Fruit fly (Drosophila melanogaster) whole organism, embryonic: ENCODE results near the gene Rtnl2.

Experiments used
- Antp ChIP-seq: fragments of 200-800 bp; sonication (Bioruptor generic); optimal IDR thresholded peaks from 3 replicates; lab custom pipeline; 2016; ENCODE audit warnings: missing biosample characterization, missing genetic modification characterization
- CG10209 ChIP-seq: fragments of 200-800 bp; sonication (Bioruptor generic); optimal IDR thresholded peaks from 3 replicates; lab custom pipeline; 2017; ENCODE audit warnings: missing biosample characterization, mild to moderate bottlenecking, missing genetic modification characterization, missing genetic modification reagents
- CG10565 ChIP-seq: fragments of 200-800 bp; sonication (Bioruptor generic); optimal IDR thresholded peaks from 3 replicates; lab custom pipeline; 2016; ENCODE audit warnings: missing biosample characterization, mild to moderate bottlenecking, missing genetic modification characterization
- CG10979 ChIP-seq: fragments of 200-800 bp; sonication (Bioruptor generic); optimal IDR thresholded peaks from 2 replicates; lab custom pipeline; 2018; ENCODE audit warnings: missing biosample characterization, mild to moderate bottlenecking, missing genetic modification characterization, moderate library complexity
- CG11093 ChIP-seq: fragments of 200-800 bp; sonication (Bioruptor generic); IDR thresholded peaks from 3 replicates; pipeline ENCODE4 v1.3.6; 2022; ENCODE audit warnings: missing biosample characterization, missing genetic modification characterization
- CG1233 ChIP-seq: fragments of 200-800 bp; sonication (Bioruptor generic); optimal IDR thresholded peaks from 4 replicates; lab custom pipeline; 2018; ENCODE audit warnings: missing biosample characterization, mild to moderate bottlenecking, missing genetic modification characterization
- CG14441 ChIP-seq: fragments of 200-800 bp; sonication (Bioruptor generic); IDR thresholded peaks from 2 replicates; pipeline ENCODE4 v1.3.6; 2022; ENCODE audit warnings: missing biosample characterization, missing genetic modification characterization
- CG1529 ChIP-seq: fragments of 200-800 bp; sonication (Bioruptor generic); optimal IDR thresholded peaks from 3 replicates; lab custom pipeline; 2018; ENCODE audit warnings: missing biosample characterization, missing genetic modification characterization
- CG17359 ChIP-seq: fragments of 200-800 bp; sonication (Bioruptor generic); optimal IDR thresholded peaks from 3 replicates; lab custom pipeline; 2018; ENCODE audit warnings: missing biosample characterization, mild to moderate bottlenecking, missing genetic modification characterization, moderate library complexity
- CG18599 ChIP-seq: fragments of 200-800 bp; sonication (Bioruptor generic); optimal IDR thresholded peaks from 3 replicates; lab custom pipeline; 2017; ENCODE audit warnings: missing biosample characterization, missing genetic modification characterization, mild to moderate bottlenecking, moderate library complexity, missing genetic modification reagents
- CG2120 ChIP-seq: fragments of 200-800 bp; sonication (Bioruptor generic); optimal IDR thresholded peaks from 3 replicates; lab custom pipeline; 2016; ENCODE audit warnings: missing biosample characterization, missing genetic modification characterization
- CG30403 ChIP-seq: fragments of 200-800 bp; sonication (Bioruptor generic); optimal IDR thresholded peaks from 3 replicates; lab custom pipeline; 2016; ENCODE audit warnings: missing biosample characterization, missing genetic modification characterization
- CG31441 ChIP-seq: fragments of 200-800 bp; sonication (Bioruptor generic); IDR thresholded peaks from 2 replicates; pipeline ENCODE4 v1.3.6; 2022; ENCODE audit warnings: missing biosample characterization, missing genetic modification characterization
- CG4328 ChIP-seq: fragments of 200-800 bp; sonication (Bioruptor generic); optimal IDR thresholded peaks from 3 replicates; lab custom pipeline; 2017; ENCODE audit warnings: missing biosample characterization, missing genetic modification reagents, missing genetic modification characterization
- Drgx ChIP-seq: fragments of 200-800 bp; sonication (Bioruptor generic); IDR thresholded peaks from 2 replicates; pipeline ENCODE4 v1.3.6; 2022; ENCODE audit warnings: missing biosample characterization, missing genetic modification characterization
- Elba2 ChIP-seq: fragments of 200-800 bp; sonication (Bioruptor generic); optimal IDR thresholded peaks from 3 replicates; lab custom pipeline; 2016; ENCODE audit warnings: missing biosample characterization, missing genetic modification characterization
- Gug ChIP-seq: fragments of 200-800 bp; sonication (Bioruptor generic); IDR thresholded peaks from 4 replicates; pipeline ENCODE4 v1.3.6; 2022; ENCODE audit warnings: missing biosample characterization, missing genetic modification characterization
- HmgZ ChIP-seq: fragments of 200-800 bp; sonication (Bioruptor generic); optimal IDR thresholded peaks from 2 replicates; lab custom pipeline; 2018; ENCODE audit warnings: missing biosample characterization, mild to moderate bottlenecking, missing genetic modification characterization
- Med ChIP-seq: fragments of 200-800 bp; sonication (Bioruptor generic); peaks from one replicate; lab custom pipeline; 2016; ENCODE audit warnings: missing biosample characterization, missing genetic modification characterization, mild to moderate bottlenecking, inconsistent platforms, moderate library complexity
- Sox102F ChIP-seq: fragments of 200-800 bp; sonication (Bioruptor generic); optimal IDR thresholded peaks from 2 replicates; lab custom pipeline; 2018; ENCODE audit warnings: missing biosample characterization, mild to moderate bottlenecking, missing genetic modification characterization, moderate library complexity
- Ssrp ChIP-seq: fragments of 200-800 bp; sonication (Bioruptor generic); optimal IDR thresholded peaks from 2 replicates; lab custom pipeline; 2018; ENCODE audit warnings: missing biosample characterization, mild to moderate bottlenecking, missing genetic modification characterization, moderate library complexity
- Stat92E ChIP-seq, 3 experiments: fragments of >200 bp in 2 of 3; fragments of 200-800 bp in 1 of 3; sonication (Bioruptor generic) in 1 of 3; optimal IDR thresholded peaks; 2 replicates each; lab custom pipeline; 2017 to 2019; ENCODE audit warnings: missing biosample characterization in 3 of 3, missing genetic modification characterization in 3 of 3, mild to moderate bottlenecking in 1 of 3, moderate library complexity in 1 of 3
- Trl ChIP-seq, 3 experiments: fragments of >200 bp in 2 of 3; fragments of 200-800 bp in 1 of 3; sonication (Bioruptor generic) in 1 of 3; optimal IDR thresholded peaks; 2 replicates in 1 of 3; 3 replicates in 2 of 3; lab custom pipeline; 2016 to 2017; ENCODE audit warnings: missing biosample characterization in 1 of 3, missing genetic modification characterization in 1 of 3
- al ChIP-seq: fragments of 200-800 bp; sonication (Bioruptor generic); IDR thresholded peaks from 2 replicates; pipeline ENCODE4 v1.3.6; 2022; ENCODE audit warnings: missing biosample characterization, missing genetic modification characterization
- ase ChIP-seq: fragments of 200-800 bp; sonication (Bioruptor generic); IDR thresholded peaks from 3 replicates; pipeline ENCODE4 v1.3.6; 2022; ENCODE audit warnings: missing biosample characterization, missing genetic modification characterization
- cad ChIP-seq: fragments of >200 bp; optimal IDR thresholded peaks from 2 replicates; lab custom pipeline; 2017; ENCODE audit warnings: missing biosample characterization, missing genetic modification characterization
- cg ChIP-seq: fragments of 200-800 bp; sonication (Bioruptor generic); optimal IDR thresholded peaks from 3 replicates; lab custom pipeline; 2019; ENCODE audit warnings: missing biosample characterization, mild to moderate bottlenecking, missing genetic modification characterization, moderate library complexity
- chm ChIP-seq: fragments of 200-800 bp; sonication (Bioruptor generic); IDR thresholded peaks from 2 replicates; pipeline ENCODE4 v1.3.6; 2022; ENCODE audit warnings: missing biosample characterization, missing genetic modification characterization
- dan ChIP-seq: fragments of 200-800 bp; sonication (Bioruptor generic); IDR thresholded peaks from 2 replicates; pipeline ENCODE4 v1.3.6; 2022; ENCODE audit warnings: missing biosample characterization, missing genetic modification characterization
- dmrt11E ChIP-seq: fragments of 200-800 bp; sonication (Bioruptor generic); optimal IDR thresholded peaks from 3 replicates; lab custom pipeline; 2018; ENCODE audit warnings: missing biosample characterization, mild to moderate bottlenecking, missing genetic modification characterization, moderate library complexity
- exex ChIP-seq: fragments of 200-800 bp; sonication (Bioruptor generic); optimal IDR thresholded peaks from 4 replicates; lab custom pipeline; 2018; ENCODE audit warnings: missing biosample characterization, mild to moderate bottlenecking, missing genetic modification characterization, moderate library complexity
- fd64A ChIP-seq: fragments of 200-800 bp; sonication (Bioruptor generic); optimal IDR thresholded peaks from 3 replicates; lab custom pipeline; 2018; ENCODE audit warnings: missing biosample characterization, mild to moderate bottlenecking, missing genetic modification characterization
- ftz-f1 ChIP-seq: fragments of 200-800 bp; sonication (Bioruptor generic); optimal IDR thresholded peaks from 2 replicates; lab custom pipeline; 2016; ENCODE audit warnings: missing biosample characterization, missing genetic modification characterization
- gcm2 ChIP-seq: fragments of 200-800 bp; sonication (Bioruptor generic); optimal IDR thresholded peaks from 2 replicates; lab custom pipeline; 2016; ENCODE audit warnings: missing biosample characterization, missing genetic modification characterization
- grau ChIP-seq: fragments of 200-800 bp; optimal IDR thresholded peaks from 3 replicates; lab custom pipeline; 2019; ENCODE audit warnings: missing biosample characterization, mild to moderate bottlenecking, missing genetic modification characterization, moderate library complexity
- gt ChIP-seq: fragments of 200-800 bp; sonication (Bioruptor generic); IDR thresholded peaks from 2 replicates; pipeline ENCODE4 v1.3.6; 2022; ENCODE audit warnings: missing biosample characterization, missing genetic modification characterization
- hbn ChIP-seq: fragments of 200-800 bp; sonication (Bioruptor generic); IDR thresholded peaks from 2 replicates; pipeline ENCODE4 v1.3.6; 2022; ENCODE audit warnings: missing biosample characterization, missing genetic modification characterization; ENCODE audit not compliant: partially characterized antibody
- lab ChIP-seq: fragments of 200-800 bp; sonication (Bioruptor generic); optimal IDR thresholded peaks from 3 replicates; lab custom pipeline; 2017; ENCODE audit warnings: missing biosample characterization, missing genetic modification characterization, mild to moderate bottlenecking, moderate library complexity, missing genetic modification reagents
- lbe ChIP-seq: fragments of 200-800 bp; sonication (Bioruptor generic); optimal IDR thresholded peaks from 2 replicates; lab custom pipeline; 2016; ENCODE audit warnings: missing biosample characterization, mild to moderate bottlenecking, missing genetic modification characterization
- lilli ChIP-seq: fragments of 200-800 bp; sonication (Bioruptor generic); optimal IDR thresholded peaks from 3 replicates; lab custom pipeline; 2016; ENCODE audit warnings: missing biosample characterization, missing genetic modification characterization
- mld ChIP-seq: fragments of 200-800 bp; sonication (Bioruptor generic); IDR thresholded peaks from 3 replicates; pipeline ENCODE4 v1.3.6; 2022; ENCODE audit warnings: missing biosample characterization, missing genetic modification characterization; ENCODE audit not compliant: partially characterized antibody
- nmo ChIP-seq: fragments of 200-800 bp; sonication (Bioruptor generic); optimal IDR thresholded peaks from 2 replicates; lab custom pipeline; 2018; ENCODE audit warnings: missing biosample characterization, mild to moderate bottlenecking, missing genetic modification characterization, moderate library complexity
- pan ChIP-seq, 4 experiments: fragments of >200 bp in 3 of 4; fragments of 200-800 bp in 1 of 4; sonication (Bioruptor generic) in 1 of 4; optimal IDR thresholded peaks in 3 of 4; IDR thresholded peaks in 1 of 4; 2 replicates each; pipeline versions ENCODE4 v1.3.6 to Lab custom; 2017 to 2022; ENCODE audit warnings: missing biosample characterization in 2 of 4, missing genetic modification characterization in 2 of 4, mixed read lengths in 1 of 4
- sc ChIP-seq, 3 experiments: fragments of >200 bp in 2 of 3; fragments of 200-800 bp in 1 of 3; sonication (Bioruptor generic) in 1 of 3; optimal IDR thresholded peaks; 2 replicates in 2 of 3; 3 replicates in 1 of 3; lab custom pipeline; 2017; ENCODE audit warnings: mild to moderate bottlenecking in 1 of 3, missing biosample characterization in 1 of 3, missing genetic modification characterization in 1 of 3, missing genetic modification reagents in 1 of 3
- sens ChIP-seq: fragments of 200-800 bp; sonication (Bioruptor generic); peaks from one replicate; lab custom pipeline; 2016; ENCODE audit warnings: missing biosample characterization, missing genetic modification characterization
- slbo ChIP-seq: fragments of 200-800 bp; sonication (Bioruptor generic); IDR thresholded peaks from 2 replicates; pipeline ENCODE4 v1.3.6; 2022; ENCODE audit warnings: missing biosample characterization, missing genetic modification characterization
- tin ChIP-seq: fragments of 200-800 bp; sonication (Bioruptor generic); optimal IDR thresholded peaks from 3 replicates; lab custom pipeline; 2016; ENCODE audit warnings: missing biosample characterization, missing genetic modification characterization
- vfl ChIP-seq: fragments of 200-800 bp; sonication (Bioruptor generic); optimal IDR thresholded peaks from 2 replicates; lab custom pipeline; 2016; ENCODE audit warnings: missing biosample characterization, missing genetic modification characterization
- zen2 ChIP-seq: fragments of 200-800 bp; sonication (Bioruptor generic); IDR thresholded peaks from 3 replicates; pipeline ENCODE4 v1.3.6; 2022; ENCODE audit warnings: missing biosample characterization, missing genetic modification characterization; ENCODE audit not compliant: partially characterized antibody

Gene Rtnl2

DNA sequence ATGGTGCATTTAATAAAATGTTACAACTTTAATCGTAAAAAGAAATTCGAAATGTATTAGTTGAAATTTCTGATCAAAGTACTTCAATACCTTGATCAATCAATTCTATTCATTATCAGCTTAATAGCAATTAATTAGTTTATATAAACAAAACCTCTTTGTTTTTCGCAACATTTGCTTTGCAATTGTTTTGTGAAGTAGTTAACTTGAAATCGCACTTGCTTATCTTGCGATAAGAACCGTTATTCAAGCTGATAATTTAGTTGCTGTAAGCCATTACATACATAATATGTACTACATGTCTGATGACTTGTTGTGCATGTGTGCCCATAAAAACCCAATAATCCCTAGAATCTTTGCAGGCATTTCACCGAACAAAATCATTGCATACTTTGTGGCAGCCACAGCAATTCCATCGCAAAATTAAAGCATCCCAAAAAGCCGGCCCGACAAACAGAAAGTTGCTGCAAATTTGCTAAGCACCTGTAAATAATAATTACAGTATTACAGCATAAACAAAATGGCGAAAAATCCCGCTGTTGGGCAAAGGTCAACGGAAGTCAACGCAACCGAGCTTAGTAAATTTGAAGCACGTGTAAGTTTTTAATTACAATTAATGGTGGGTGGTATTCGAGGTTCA is 21.7 kb downstream of the Rtnl2 start (continued):
- TF ChIP-seq cad (no peak), Ssrp (no peak), Sox102F (GFP tag; lab: Kevin White, UChicago) (no peak), CG11093 (GFP tag; lab: Robert Waterston, UW) (no peak), CG30403 (GFP tag; lab: Kevin White, UChicago) (no peak), Stat92E (GFP tag; optimal IDR thresholded peaks at IDR 0.05; lab: Kevin White, UChicago) (no peak), CG1529 (GFP tag; lab: Kevin White, UChicago) (no peak), lab (no peak), CG31441 (GFP tag; lab: Robert Waterston, UW) (no peak), ase (GFP tag; lab: Robert Waterston, UW) (no peak), tin (GFP tag; lab: Kevin White, UChicago) (no peak), Trl (optimal IDR thresholded peaks at IDR 0.05; lab: Kevin White, UChicago) (no peak), Trl (GFP tag; optimal IDR thresholded peaks at IDR 0.05; lab: Kevin White, UChicago) (no peak), dan (no peak), CG17359 (tag; lab: Kevin White, UChicago) (no peak), lilli (GFP tag; lab: Kevin White, UChicago) (no peak), CG10209 (GFP tag; lab: Kevin White, UChicago) (no peak), nmo (no peak), chm (no peak), slbo (GFP tag; lab: Robert Waterston, UW) (no peak), CG10979 (no peak), mld (GFP tag; lab: Robert Waterston, UW) (no peak), zen2 (no peak), grau (tag; lab: Kevin White, UChicago) (no peak), CG4328 (GFP tag; lab: Kevin White, UChicago) (no peak), Antp (GFP tag; lab: Kevin White, UChicago) (no peak), exex (tag; lab: Kevin White, UChicago) (peak; percentile 86), sens (GFP tag; lab: Kevin White, UChicago) (peak; percentile 74), Drgx (no peak), CG14441 (GFP tag; lab: Robert Waterston, UW) (no peak), CG10565 (GFP tag; lab: Kevin White, UChicago) (no peak), gcm2 (GFP tag; lab: Kevin White, UChicago) (no peak), al (GFP tag; lab: Robert Waterston, UW) (no peak), CG1233 (GFP tag; lab: Kevin White, UChicago) (no peak), HmgZ (tag; lab: Kevin White, UChicago) (peak; percentile 48), Med (GFP tag; lab: Kevin White, UChicago) (peak; percentile 56), dmrt11E (no peak), cg (peak; percentile 19), CG2120 (GFP tag; lab: Kevin White, UChicago) (no peak), Elba2 (GFP tag; lab: Kevin White, UChicago) (no peak), pan (optimal IDR thresholded peaks at IDR 0.05; lab: Kevin White, UChicago) (no peak), pan (GFP tag; optimal IDR thresholded peaks at IDR 0.05 in 1 of 2, IDR thresholded peaks at IDR 0.05 in 1 of 2) (no peak), hbn (GFP tag; lab: Robert Waterston, UW) (no peak), sc (optimal IDR thresholded peaks at IDR 0.05; lab: Kevin White, UChicago) (no peak), sc (GFP tag; optimal IDR thresholded peaks at IDR 0.05; lab: Kevin White, UChicago) (no peak), CG18599 (GFP tag; lab: Kevin White, UChicago) (no peak), lbe (GFP tag; lab: Kevin White, UChicago) (no peak), gt (GFP tag; lab: Robert Waterston, UW) (no peak), fd64A (GFP tag; lab: Kevin White, UChicago) (no peak), ftz-f1 (GFP tag; lab: Kevin White, UChicago) (no peak), Gug (GFP tag; lab: Robert Waterston, UW) (no peak), vfl (GFP tag; lab: Kevin White, UChicago) (no peak)
